Fruit fly (Drosophila melanogaster): ENCODE data around the gene OtopLa.

DNA sequence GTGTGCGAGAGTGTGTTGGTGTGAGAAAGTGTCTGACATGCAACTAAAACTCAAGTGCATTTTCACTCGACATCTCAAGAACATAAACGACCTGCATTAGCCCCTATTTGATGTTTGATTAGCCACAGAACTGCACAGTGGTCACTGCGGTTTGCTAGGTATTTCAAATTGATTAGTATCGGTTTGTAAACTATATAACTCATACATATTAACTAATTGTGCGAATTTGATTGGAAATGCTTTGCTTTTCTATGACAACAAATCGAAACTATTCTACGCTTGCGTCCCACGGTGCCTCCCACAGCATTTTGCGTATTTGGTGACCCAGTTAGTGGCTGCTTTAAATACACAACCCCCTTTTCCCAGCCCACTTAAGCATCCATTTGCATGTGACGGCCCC lies 13.6 kb downstream of the OtopLa start:
- no peak for TF ChIP-seq psq (optimal IDR thresholded peaks at IDR 0.05)
- no peak for TF ChIP-seq Sin3A (optimal IDR thresholded peaks at IDR 0.05)
- no peak for TF ChIP-seq h (optimal IDR thresholded peaks at IDR 0.05)
- TF ChIP-seq insv (optimal IDR thresholded peaks at IDR 0.05) = no peak
- TF ChIP-seq Myc (optimal IDR thresholded peaks at IDR 0.05) = no peak

Data from Kc167 (cell line).